Worm (Caenorhabditis elegans): Measurements from ENCODE around the gene C09B9.85.
"Not testable (repeated sequence)": the region's sequence is repeated elsewhere in the genome, so short reads cannot be mapped to it uniquely, and the experiment has no call there.

The C09B9.85 gene

ce11 chrIV:5025646-5026045 lies at the start of gene C09B9.85:
TSS of gene C09B9.85 (minus strand) at chrIV:5025746.
- TF ChIP-seq C34B4.2 (tag; optimal IDR thresholded peaks at IDR 0.05): no peak
- TF ChIP-seq aly-2 (tag; optimal IDR thresholded peaks at IDR 0.05): no peak
- TF ChIP-seq lin-35 (GFP tag; optimal IDR thresholded peaks at IDR 0.05): no peak

DNA sequence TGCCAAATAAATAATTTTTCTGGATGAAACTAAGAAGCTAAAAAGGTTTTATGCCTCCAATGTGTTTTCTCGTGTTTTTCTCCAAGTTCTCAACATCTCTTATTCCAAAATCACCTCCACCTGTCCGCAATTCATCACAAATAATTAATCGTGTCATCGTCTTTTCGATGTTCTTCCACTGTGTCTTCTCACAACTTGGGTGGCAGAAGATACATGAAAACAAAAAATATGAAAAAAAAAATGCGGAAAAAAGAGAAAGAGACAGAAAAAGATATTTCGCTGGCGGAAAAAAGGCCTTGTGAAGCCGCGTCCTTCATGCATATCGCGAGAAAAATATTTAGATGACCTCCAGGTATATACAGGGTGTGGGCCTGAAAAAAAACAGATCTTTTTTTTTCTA lies 48.3 kb upstream of the C09B9.85 start:
- TF ChIP-seq vab-15 (tag; optimal IDR thresholded peaks at IDR 0.05) (no peak), lin-14 (GFP tag; optimal IDR thresholded peaks at IDR 0.05) (peak; percentile 61), nhr-71 (tag; optimal IDR thresholded peaks at IDR 0.05) (no peak), blmp-1 (tag; optimal IDR thresholded peaks at IDR 0.05) (peak; percentile 36), pax-3 (tag; optimal IDR thresholded peaks at IDR 0.05) (no peak), nhr-85 (tag) (peak; percentile 54), efl-1 (optimal IDR thresholded peaks at IDR 0.05) (no peak), efl-1 (GFP tag; optimal IDR thresholded peaks at IDR 0.05 in 1 of 2) (no peak)

ce11 chrIV:5070593-5070992 lies 45.0 kb upstream of the C09B9.85 start, which contains the start of gene C02B10.6:
TSS of gene C02B10.6 (plus strand) at chrIV:5070893.
- TF ChIP-seq alr-1 (tag; optimal IDR thresholded peaks at IDR 0.05; ENCODE audit: borderline replicate concordance); lin-39 (tag; optimal IDR thresholded peaks at IDR 0.05); pag-3 (tag; optimal IDR thresholded peaks at IDR 0.05; ENCODE audit: borderline replicate concordance, insufficient read depth): not testable (repeated sequence)

- not testable (repeated sequence) for TF ChIP-seq elt-3 (tag; optimal IDR thresholded peaks at IDR 0.05); lin-13 (GFP tag; optimal IDR thresholded peaks at IDR 0.05); isw-1 (GFP tag; IDR thresholded peaks at IDR 0.05)
These were observed 43.0 kb upstream of the C09B9.85 start, which contains the start of the genes R13H9.6 and rmd-6 for ce11 chrIV:5068541-5068940. TSS of gene R13H9.6 (minus strand) at chrIV:5068641. TSS of gene rmd-6 (plus strand) at chrIV:5068845.

- TF ChIP-seq lin-13 (GFP tag; optimal IDR thresholded peaks at IDR 0.05); nhr-47 (tag; optimal IDR thresholded peaks at IDR 0.05); nhr-237 (tag; optimal IDR thresholded peaks at IDR 0.05): not testable (repeated sequence)
These were observed 41.3 kb upstream of the C09B9.85 start, which contains the start of gene ttbk-2.2 for ce11 chrIV:5066887-5067286. TSS of gene ttbk-2.2 (minus strand) at chrIV:5066987.

ce11 chrIV:5064961-5065360 lies 39.4 kb upstream of the C09B9.85 start, which contains the start of gene msp-53:
TSS of gene msp-53 (minus strand) at chrIV:5065061.
- not testable (repeated sequence) for TF ChIP-seq ceh-8 (GFP tag; optimal IDR thresholded peaks at IDR 0.05); F16B12.6 (tag; optimal IDR thresholded peaks at IDR 0.05); Y116A8C.19 (tag; optimal IDR thresholded peaks at IDR 0.05; ENCODE audit: borderline replicate concordance)

ce11 chrIV:5063297-5063696 lies 37.8 kb upstream of the C09B9.85 start:
- TF ChIP-seq fkh-8 (tag; optimal IDR thresholded peaks at IDR 0.05): no peak
- peak; percentile 43 for TF ChIP-seq nhr-71 (tag; optimal IDR thresholded peaks at IDR 0.05)
- TF ChIP-seq unc-30 (tag; optimal IDR thresholded peaks at IDR 0.05): no peak
- TF ChIP-seq lin-15B (tag; optimal IDR thresholded peaks at IDR 0.05): no peak
- peak; percentile 64 for TF ChIP-seq lin-14 (GFP tag; optimal IDR thresholded peaks at IDR 0.05)
- peak; percentile 96 for TF ChIP-seq snpc-4 (tag; optimal IDR thresholded peaks at IDR 0.05)
- TF ChIP-seq xbp-1 (tag; optimal IDR thresholded peaks at IDR 0.05): peak; percentile 5
- TF ChIP-seq ceh-8 (GFP tag; optimal IDR thresholded peaks at IDR 0.05): no peak
- TF ChIP-seq nhr-47 (tag; optimal IDR thresholded peaks at IDR 0.05): peak; percentile 52
- TF ChIP-seq grh-1 (GFP tag; IDR thresholded peaks at IDR 0.05): 0 out of 2 replicates have a peak, but pooled peaks have one; percentile 34
- no peak for TF ChIP-seq aha-1 (tag; optimal IDR thresholded peaks at IDR 0.05)
- peak; percentile 16 for TF ChIP-seq rnt-1 (tag; optimal IDR thresholded peaks at IDR 0.05)
- TF ChIP-seq ztf-11 (tag; optimal IDR thresholded peaks at IDR 0.05): no peak
- no peak for TF ChIP-seq C34B4.2 (tag; optimal IDR thresholded peaks at IDR 0.05)
- no peak for TF ChIP-seq nhr-77 (tag; optimal IDR thresholded peaks at IDR 0.05)
- TF ChIP-seq nhr-19 (GFP tag; conservative IDR thresholded peaks at IDR 0.05): peak; percentile 66
- no peak for TF ChIP-seq mef-2 (tag; optimal IDR thresholded peaks at IDR 0.05)
- TF ChIP-seq lin-35 (GFP tag; optimal IDR thresholded peaks at IDR 0.05): peak in 1 of 2 experiments; percentile 4
- no peak for TF ChIP-seq efl-3 (GFP tag; optimal IDR thresholded peaks at IDR 0.05)
- TF ChIP-seq nhr-20 (tag; optimal IDR thresholded peaks at IDR 0.05): peak; percentile 60
- no peak for TF ChIP-seq nhr-76 (tag; optimal IDR thresholded peaks at IDR 0.05)
- TF ChIP-seq mab-9 (GFP tag; IDR thresholded peaks at IDR 0.05): no peak
- TF ChIP-seq lsy-2 (tag; optimal IDR thresholded peaks at IDR 0.05): no peak
- peak; percentile 15 for TF ChIP-seq swsn-7 (tag; optimal IDR thresholded peaks at IDR 0.05)
